Worm (Caenorhabditis elegans): ENCODE measurements around the gene nlp-63.

ce11 chrII:10166365-10166764 is 11.2 kb downstream of the nlp-63 start:
- no peak for TF ChIP-seq dmd-4 (tag; optimal IDR thresholded peaks at IDR 0.05; ENCODE audit: borderline replicate concordance)
- no peak for TF ChIP-seq ahr-1 (tag; optimal IDR thresholded peaks at IDR 0.05)
- TF ChIP-seq ceh-6 (GFP tag; optimal IDR thresholded peaks at IDR 0.05), result no peak
- no peak for TF ChIP-seq tbx-2 (tag; optimal IDR thresholded peaks at IDR 0.05)
- TF ChIP-seq pha-4 (tag; optimal IDR thresholded peaks at IDR 0.05), result no peak
- TF ChIP-seq pag-3 (tag; optimal IDR thresholded peaks at IDR 0.05; ENCODE audit: borderline replicate concordance), result no peak
- TF ChIP-seq C08G9.2 (tag; optimal IDR thresholded peaks at IDR 0.05), result no peak
- no peak for TF ChIP-seq unc-42 (tag; optimal IDR thresholded peaks at IDR 0.05)
